Fruit fly (Drosophila melanogaster) whole organism, pupa: ENCODE results near the gene fry.

Source experiments
- CG13204 ChIP-seq: fragments of 200-800 bp; sonication (Bioruptor generic); optimal IDR thresholded peaks from 2 replicates; lab custom pipeline; 2018; ENCODE audit warnings: missing biosample characterization, mild to moderate bottlenecking, missing genetic modification characterization, moderate library complexity
- CG14655 ChIP-seq: fragments of 200-800 bp; sonication (Bioruptor generic); optimal IDR thresholded peaks from 3 replicates; lab custom pipeline; 2017; ENCODE audit warnings: mild to moderate bottlenecking, missing biosample characterization, missing genetic modification reagents, missing genetic modification characterization
- CG15710 ChIP-seq: fragments of 200-800 bp; sonication (Bioruptor generic); optimal IDR thresholded peaks from 2 replicates; lab custom pipeline; 2018; ENCODE audit warnings: missing biosample characterization, mild to moderate bottlenecking, missing genetic modification characterization, moderate library complexity
- CG17806 ChIP-seq: fragments of 200-800 bp; sonication (Bioruptor generic); optimal IDR thresholded peaks from 2 replicates; lab custom pipeline; 2018; ENCODE audit warnings: missing biosample characterization, mild to moderate bottlenecking, missing genetic modification characterization, moderate library complexity
- CG8159 ChIP-seq: fragments of 200-800 bp; sonication (Bioruptor generic); optimal IDR thresholded peaks from 3 replicates; lab custom pipeline; 2018; ENCODE audit warnings: missing biosample characterization, mild to moderate bottlenecking, missing genetic modification characterization, moderate library complexity
- EcR ChIP-seq: fragments of 200-800 bp; sonication (Bioruptor generic); optimal IDR thresholded peaks from 3 replicates; lab custom pipeline; 2019; ENCODE audit warnings: missing biosample characterization, missing genetic modification characterization, mild to moderate bottlenecking, moderate library complexity, missing genetic modification reagents
- Ets98B ChIP-seq: fragments of 200-800 bp; sonication (Bioruptor generic); IDR thresholded peaks from 2 replicates; pipeline ENCODE4 v1.3.6; 2022; ENCODE audit warnings: missing biosample characterization, missing genetic modification characterization
- fd96Ca ChIP-seq: fragments of 200-800 bp; sonication (Bioruptor generic); IDR thresholded peaks from 3 replicates; pipeline ENCODE4 v1.3.6; 2022; ENCODE audit warnings: missing biosample characterization, missing genetic modification characterization
- gl ChIP-seq: fragments of 200-800 bp; sonication (Bioruptor generic); optimal IDR thresholded peaks from 2 replicates; lab custom pipeline; 2018; ENCODE audit warnings: missing biosample characterization, mild to moderate bottlenecking, missing genetic modification characterization

dm6 chr3L:9694867-9695236 is 15.9 kb upstream of the fry start:
- TF ChIP-seq CG8159 (tag; lab: Kevin White, UChicago) (no peak), Ets98B (no peak), gl (tag; lab: Kevin White, UChicago) (no peak), CG15710 (tag; lab: Kevin White, UChicago) (no peak), fd96Ca (no peak), EcR (GFP tag; lab: Kevin White, UChicago) (no peak), CG13204 (no peak), CG17806 (no peak), CG14655 (GFP tag; lab: Kevin White, UChicago) (no peak)
